Fruit fly (Drosophila melanogaster) S2 (cell line): ENCODE measurements around the gene CG43843.

Experiments used
- CG8478 ChIP-seq: fragments of >200 bp; optimal IDR thresholded peaks from 2 replicates; lab custom pipeline; 2018
- CTCF ChIP-seq, 2 experiments: fragments of >200 bp; optimal IDR thresholded peaks; 2 replicates each; lab custom pipeline; 2018

DNA sequence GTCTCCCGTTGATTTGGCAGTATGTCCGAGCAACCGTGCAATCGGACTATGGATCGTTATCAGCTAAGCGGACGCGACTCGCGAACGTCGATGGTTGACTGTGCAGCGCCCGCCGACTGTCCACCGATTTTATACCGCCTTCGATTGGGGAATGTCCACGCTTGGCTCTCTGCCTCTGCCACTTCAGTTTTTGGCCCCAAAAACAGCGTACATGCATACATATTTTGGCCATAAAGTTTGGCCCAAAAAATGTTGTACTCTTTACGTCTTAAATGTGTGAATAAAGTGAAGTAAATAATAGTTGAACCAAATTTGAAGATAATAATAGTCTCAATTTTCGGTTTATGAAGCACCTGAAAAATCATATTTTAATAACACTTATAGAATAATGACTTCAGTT is 19.7 kb downstream of the CG43843 start, which contains the start of gene CG32548:
- TF ChIP-seq CTCF (optimal IDR thresholded peaks at IDR 0.05; lab: Kevin White, UChicago) (no peak), CG8478 (lab: Kevin White, UChicago) (no peak)
